Worm (Caenorhabditis elegans): ENCODE data around the gene Y1A5A.1.

DNA sequence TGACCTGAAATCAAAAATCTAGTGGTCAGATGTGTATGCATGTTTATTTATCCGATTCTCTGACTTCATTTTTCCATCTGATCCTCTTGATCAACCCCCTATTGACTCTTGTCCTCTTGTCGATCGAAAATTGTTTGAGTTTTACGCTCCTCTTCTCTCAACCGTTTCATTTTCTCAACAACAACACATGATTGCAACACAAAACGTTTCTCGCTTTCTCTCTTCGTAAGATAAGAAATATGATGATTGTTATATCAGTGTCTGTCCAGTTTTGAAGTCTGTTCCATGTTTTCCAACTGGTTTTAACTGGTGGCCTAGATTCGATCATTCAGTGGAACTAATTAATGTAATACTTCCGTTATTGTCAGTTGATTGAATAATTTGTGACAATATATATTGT lies 34.4 kb downstream of the Y1A5A.1 start:
- no peak for TF ChIP-seq pha-4 (tag; optimal IDR thresholded peaks at IDR 0.05)
- no peak for TF ChIP-seq nhr-232 (tag; optimal IDR thresholded peaks at IDR 0.05)
- TF ChIP-seq pqm-1 (tag; optimal IDR thresholded peaks at IDR 0.05): no peak
- no peak for TF ChIP-seq nhr-11 (tag; optimal IDR thresholded peaks at IDR 0.05)
- no peak for TF ChIP-seq ceh-18 (tag; optimal IDR thresholded peaks at IDR 0.05)
- peak; percentile 3 for TF ChIP-seq elt-2 (tag; optimal IDR thresholded peaks at IDR 0.05)
- no peak for TF ChIP-seq ets-4 (tag; optimal IDR thresholded peaks at IDR 0.05)
